Worm (Caenorhabditis elegans): ENCODE results near the gene Y43B11AR.3.

DNA sequence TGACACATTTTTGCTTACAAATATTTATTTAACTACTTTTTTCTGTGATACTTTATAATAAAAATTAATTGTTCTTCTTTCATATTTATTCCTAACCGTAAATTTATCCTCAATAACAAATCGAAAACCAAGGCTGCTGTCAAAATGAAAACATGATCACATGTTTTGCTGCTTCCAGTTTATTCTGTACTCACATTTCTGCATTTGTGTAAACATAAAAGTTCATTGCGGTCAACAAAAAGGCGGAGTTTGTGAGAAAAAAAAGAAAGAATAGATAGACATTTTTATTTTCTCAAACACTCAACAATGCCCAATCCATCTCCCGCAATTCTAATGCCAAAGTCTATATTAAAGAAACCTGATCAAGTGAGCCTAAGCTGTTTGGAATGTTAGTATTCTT, 47.7 kb downstream of the Y43B11AR.3 start, which contains the start of gene C06G3.3:
- TF ChIP-seq nhr-120 (GFP tag; IDR thresholded peaks at IDR 0.05) (no peak), F33H1.4 (GFP tag; IDR thresholded peaks at IDR 0.05) (no peak), F52B5.7 (tag; optimal IDR thresholded peaks at IDR 0.05) (no peak), unc-62 (GFP tag; optimal IDR thresholded peaks at IDR 0.05) (no peak), tbx-9 (tag; optimal IDR thresholded peaks at IDR 0.05; ENCODE audit: borderline replicate concordance) (no peak)
